Worm (Caenorhabditis elegans): Measurements from ENCODE around the gene Y94H6A.5.

Gene Y94H6A.5

DNA sequence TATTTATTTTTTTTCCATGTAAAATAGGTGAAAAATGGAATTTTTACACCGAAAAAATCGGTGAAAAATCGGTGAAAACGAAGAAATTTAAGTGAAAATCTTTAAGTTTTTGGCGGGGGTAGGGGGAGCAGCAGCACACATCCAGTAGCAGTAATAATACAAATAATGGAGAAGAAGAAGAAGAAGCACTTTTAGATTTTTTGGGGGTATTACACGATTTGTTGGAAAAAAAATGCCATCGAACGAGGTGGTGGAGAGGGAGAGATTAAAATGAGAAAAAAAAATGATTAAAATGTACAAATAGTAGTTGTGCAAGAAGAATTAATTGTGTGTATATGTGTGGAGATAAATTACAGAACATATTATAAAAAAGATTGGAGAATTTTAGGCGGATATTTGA lies 25.6 kb downstream of the Y94H6A.5 start (continued):
- TF ChIP-seq egrh-3 (GFP tag; IDR thresholded peaks at IDR 0.05) (0 out of 2 replicates have a peak, but pooled peaks have one; percentile 19), Y53G8AR.9 (GFP tag; conservative IDR thresholded peaks at IDR 0.05) (no peak; the same call in 1 of the 2 replicates), F52B5.7 (tag; optimal IDR thresholded peaks at IDR 0.05) (peak; percentile 46), egl-44 (GFP tag; IDR thresholded peaks at IDR 0.05) (no peak), sdz-38 (tag; optimal IDR thresholded peaks at IDR 0.05) (no peak), pbrm-1 (GFP tag; IDR thresholded peaks at IDR 0.05) (no peak), fkh-3 (tag; optimal IDR thresholded peaks at IDR 0.05) (peak; percentile 64), lsy-27 (tag; optimal IDR thresholded peaks at IDR 0.05; ENCODE audit: borderline replicate concordance, insufficient read depth) (no peak), B0019.2 (GFP tag; conservative IDR thresholded peaks at IDR 0.05) (no peak), him-1 (tag; optimal IDR thresholded peaks at IDR 0.05) (peak; percentile 74), Y53F4B.3 (GFP tag; IDR thresholded peaks at IDR 0.05) (no peak), efl-1 (GFP tag; optimal IDR thresholded peaks at IDR 0.05) (no peak), ceh-91 (GFP tag; IDR thresholded peaks at IDR 0.05) (no peak), ztf-18 (tag; optimal IDR thresholded peaks at IDR 0.05) (peak; percentile 16), D2030.7 (GFP tag; IDR thresholded peaks at IDR 0.05) (peak; percentile 14; the same call in 1 of the 2 replicates), Y95B8A.8 (GFP tag; IDR thresholded peaks at IDR 0.05) (0 out of 2 replicates have a peak, but pooled peaks have one; percentile 33), F37B4.10 (GFP tag; IDR thresholded peaks at IDR 0.05) (no peak), athp-1 (tag; optimal IDR thresholded peaks at IDR 0.05) (peak; percentile 40), hsf-1 (GFP tag; IDR thresholded peaks at IDR 0.05) (0 out of 2 replicates have a peak, but pooled peaks have one; percentile 40), ceh-79 (tag; optimal IDR thresholded peaks at IDR 0.05) (peak; percentile 1)

DNA sequence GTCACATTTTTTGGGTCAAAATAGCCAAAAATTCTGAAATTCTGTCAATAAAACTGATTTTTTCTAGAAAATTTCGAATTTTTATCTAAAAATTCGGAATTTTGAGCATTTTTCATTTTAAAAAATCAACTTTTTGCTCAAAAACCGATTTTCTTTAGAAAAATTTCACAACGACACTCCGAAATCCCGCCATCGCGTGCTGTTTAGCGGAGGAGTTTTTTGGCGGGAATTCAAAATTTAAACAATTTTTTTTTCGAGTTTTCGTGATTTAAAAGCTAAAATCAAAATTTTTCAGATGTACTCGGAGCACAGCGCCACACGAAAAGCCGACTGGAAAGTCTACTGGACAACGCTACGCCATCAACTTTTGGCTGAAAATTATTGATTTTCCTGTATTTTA lies 26.1 kb downstream of the Y94H6A.5 start:
- TF ChIP-seq Y95B8A.8 (GFP tag; IDR thresholded peaks at IDR 0.05) (no peak), efl-1 (GFP tag; optimal IDR thresholded peaks at IDR 0.05) (peak; percentile 43), madf-6 (GFP tag; IDR thresholded peaks at IDR 0.05) (peak; percentile 18; the same call in 1 of the 2 replicates), F57A8.1 (GFP tag; optimal IDR thresholded peaks at IDR 0.05) (no peak), ccch-3 (GFP tag; optimal IDR thresholded peaks at IDR 0.05) (no peak), attf-3 (GFP tag; conservative IDR thresholded peaks at IDR 0.05) (peak; percentile 86), nfya-1 (tag; optimal IDR thresholded peaks at IDR 0.05; ENCODE audit: borderline replicate concordance, insufficient read depth) (no peak), pbrm-1 (GFP tag; IDR thresholded peaks at IDR 0.05) (no peak), C17E4.6 (GFP tag; IDR thresholded peaks at IDR 0.05) (no peak), zim-3 (tag; optimal IDR thresholded peaks at IDR 0.05) (no peak), ztf-18 (tag; optimal IDR thresholded peaks at IDR 0.05) (peak; percentile 31), lin-54 (GFP tag; optimal IDR thresholded peaks at IDR 0.05) (peak; percentile 68)

DNA sequence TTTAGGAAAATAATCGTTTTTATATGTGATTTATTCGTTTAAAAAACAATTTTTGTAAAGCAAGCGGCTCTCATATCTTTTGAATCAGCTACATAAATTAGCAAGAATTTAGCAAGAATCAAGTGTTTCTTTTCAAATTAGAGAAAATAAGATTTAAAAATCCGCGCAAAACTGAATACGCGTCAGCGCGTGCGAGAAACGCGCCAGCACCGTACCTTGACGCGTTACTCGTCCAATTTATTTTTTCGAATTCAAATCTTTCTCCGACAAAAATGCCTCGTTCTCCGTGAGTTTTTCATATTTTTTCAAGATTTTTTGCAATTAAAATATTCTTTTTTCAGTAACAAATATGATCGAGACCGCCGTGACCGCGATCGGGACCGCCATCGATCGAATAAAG lies 27.5 kb downstream of the Y94H6A.5 start, which contains the start of gene Y94H6A.3:
TSS of gene Y94H6A.3 (plus strand) at position 232 of the 400 bp plus-strand sequence.
- TF ChIP-seq gei-17 (GFP tag; optimal IDR thresholded peaks at IDR 0.05), result peak; percentile 50
- TF ChIP-seq lag-1 (GFP tag; IDR thresholded peaks at IDR 0.05), result no peak
- no peak for TF ChIP-seq attf-6 (GFP tag; IDR thresholded peaks at IDR 0.05)
- peak; percentile 82 for TF ChIP-seq hmg-20 (GFP tag; IDR thresholded peaks at IDR 0.05)
- no peak for TF ChIP-seq tbx-9 (tag; optimal IDR thresholded peaks at IDR 0.05; ENCODE audit: borderline replicate concordance)
- TF ChIP-seq zfh-2 (GFP tag; conservative IDR thresholded peaks at IDR 0.05), result no peak
- peak; percentile 67 for TF ChIP-seq D2030.7 (GFP tag; IDR thresholded peaks at IDR 0.05)
- no peak for TF ChIP-seq ceh-58 (GFP tag; IDR thresholded peaks at IDR 0.05)
- no peak for TF ChIP-seq ztf-6 (GFP tag; IDR thresholded peaks at IDR 0.05)
- TF ChIP-seq rpc-1 (optimal IDR thresholded peaks at IDR 0.05), result no peak
- TF ChIP-seq rpc-1 (tag; optimal IDR thresholded peaks at IDR 0.05), result no peak
- no peak for TF ChIP-seq C17E4.6 (GFP tag; IDR thresholded peaks at IDR 0.05)
- TF ChIP-seq rec-8 (tag; optimal IDR thresholded peaks at IDR 0.05), result no peak
- TF ChIP-seq dpl-1 (GFP tag; optimal IDR thresholded peaks at IDR 0.05), result peak; percentile 88
- peak; percentile 59 for TF ChIP-seq tbp1 (GFP tag; optimal IDR thresholded peaks at IDR 0.05)
- TF ChIP-seq T26A5.8 (tag; optimal IDR thresholded peaks at IDR 0.05), result no peak
- TF ChIP-seq madf-10 (tag; optimal IDR thresholded peaks at IDR 0.05), result no peak
- no peak for TF ChIP-seq B0035.1 (tag; optimal IDR thresholded peaks at IDR 0.05)
- TF ChIP-seq T07F8.4 (tag; optimal IDR thresholded peaks at IDR 0.05), result no peak
- no peak for TF ChIP-seq F10E7.11 (tag; optimal IDR thresholded peaks at IDR 0.05)
- TF ChIP-seq egl-44 (GFP tag; IDR thresholded peaks at IDR 0.05), result no peak
- TF ChIP-seq K11D2.4 (GFP tag; IDR thresholded peaks at IDR 0.05), result peak; percentile 86
- peak; percentile 78 for TF ChIP-seq madf-6 (GFP tag; IDR thresholded peaks at IDR 0.05)

Measured in whole organism, young adult.